Worm (Caenorhabditis elegans): Measurements from ENCODE around the gene nhr-32.
"Not testable (repeated sequence)": the region's sequence is repeated elsewhere in the genome, so short reads cannot be mapped to it uniquely, and the experiment has no call there.

ce11 chrX:13261037-13261592 lies 9.4 kb downstream of the nhr-32 start:
- TF ChIP-seq mes-2 (tag; optimal IDR thresholded peaks at IDR 0.05; ENCODE audit: poor library complexity, severe bottlenecking), result peak; percentile 49
- not testable (repeated sequence) for TF ChIP-seq skn-1 (tag; optimal IDR thresholded peaks at IDR 0.05); F10B5.3 (tag; optimal IDR thresholded peaks at IDR 0.05); dmd-8 (GFP tag; IDR thresholded peaks at IDR 0.05)

All from whole organism, L4 larva.